Fruit fly (Drosophila melanogaster) whole organism, wandering third instar larva: Measurements from ENCODE around the gene AlaRS.

Experiments
- Jra ChIP-seq: sonication (Bioruptor generic); optimal IDR thresholded peaks from 2 replicates; lab custom pipeline; 2016; ENCODE audit warnings: missing biosample characterization, missing genetic modification characterization
- Mio ChIP-seq: sonication (Bioruptor generic); optimal IDR thresholded peaks from 2 replicates; lab custom pipeline; 2016; ENCODE audit warnings: missing biosample characterization, missing genetic modification characterization
- Myc ChIP-seq: fragments of >200 bp; optimal IDR thresholded peaks from 2 replicates; lab custom pipeline; 2017
- OdsH ChIP-seq: fragments of 200-800 bp; sonication (Bioruptor generic); optimal IDR thresholded peaks from 2 replicates; lab custom pipeline; 2016; ENCODE audit warnings: missing biosample characterization, mild to moderate bottlenecking, missing genetic modification characterization
- Vsx2 ChIP-seq: fragments of 200-300, 225-300 bp; sonication (Bioruptor generic); optimal IDR thresholded peaks from 2 replicates; lab custom pipeline; 2018; ENCODE audit warnings: missing biosample characterization, missing genetic modification characterization; ENCODE audit not compliant: partially characterized antibody
- brk ChIP-seq: fragments of 200-800 bp; sonication (Bioruptor generic); optimal IDR thresholded peaks from 2 replicates; lab custom pipeline; 2016; ENCODE audit warnings: missing biosample characterization, mild to moderate bottlenecking, missing genetic modification characterization
- dmrt93B ChIP-seq: fragments of 200-800 bp; sonication (Bioruptor generic); optimal IDR thresholded peaks from 2 replicates; lab custom pipeline; 2018; ENCODE audit warnings: missing biosample characterization, mild to moderate bottlenecking, missing genetic modification characterization
- dsf ChIP-seq: sonication (Bioruptor generic); optimal IDR thresholded peaks from 2 replicates; lab custom pipeline; 2016; ENCODE audit warnings: missing biosample characterization, missing genetic modification characterization, borderline replicate concordance
- h ChIP-seq: fragments of 200-800 bp; sonication (Bioruptor generic); optimal IDR thresholded peaks from 3 replicates; lab custom pipeline; 2016; ENCODE audit warnings: missing biosample characterization, mild to moderate bottlenecking, missing genetic modification characterization
- lola ChIP-seq: fragments of >200 bp; optimal IDR thresholded peaks from 2 replicates; lab custom pipeline; 2017; ENCODE audit warnings: missing biosample characterization, missing genetic modification characterization
- psq ChIP-seq: fragments of 200-800 bp; sonication (Bioruptor generic); optimal IDR thresholded peaks from 3 replicates; lab custom pipeline; 2017; ENCODE audit warnings: missing biosample characterization, mild to moderate bottlenecking, missing genetic modification characterization, moderate library complexity
- rgr ChIP-seq: fragments of 200-800 bp; sonication (Bioruptor generic); optimal IDR thresholded peaks from 3 replicates; lab custom pipeline; 2016; ENCODE audit warnings: missing biosample characterization, mild to moderate bottlenecking, missing genetic modification characterization
- sage ChIP-seq: fragments of 200-800 bp; sonication (Bioruptor generic); optimal IDR thresholded peaks from 2 replicates; lab custom pipeline; 2016; ENCODE audit warnings: missing biosample characterization, mild to moderate bottlenecking, missing genetic modification characterization

DNA sequence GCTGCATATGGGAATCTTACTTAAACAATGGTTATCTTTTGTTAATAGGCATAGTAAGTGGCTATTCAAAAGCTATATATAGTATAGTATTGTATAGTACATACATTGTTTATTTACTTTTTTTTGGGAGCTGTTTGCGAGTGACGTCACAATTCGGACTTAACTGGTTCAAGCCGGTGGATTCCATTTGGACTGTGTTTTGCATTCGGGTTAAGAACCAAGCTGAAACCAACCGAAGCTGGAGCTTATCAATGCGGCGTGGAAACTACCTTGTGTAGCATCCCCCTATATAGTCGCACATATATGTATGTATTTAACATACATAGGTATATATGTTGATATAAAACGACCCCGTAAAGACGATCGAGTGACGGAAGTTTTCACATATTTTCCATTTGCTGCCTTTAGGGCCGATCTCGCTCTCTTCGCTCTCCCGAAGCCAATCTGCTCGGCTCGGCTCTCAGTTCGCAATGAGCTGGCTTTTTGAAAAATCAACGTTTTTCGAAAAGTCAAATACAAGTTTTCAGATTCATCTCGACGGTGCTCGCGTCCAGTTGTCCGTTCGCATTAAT, 53.0 kb downstream of the AlaRS start:
- TF ChIP-seq OdsH (GFP tag; lab: Kevin White, UChicago) (no peak), h (GFP tag; lab: Kevin White, UChicago) (no peak), brk (no peak), Vsx2 (no peak), Myc (lab: Kevin White, UChicago) (no peak), dsf (no peak), Mio (GFP tag; lab: Kevin White, UChicago) (no peak), rgr (GFP tag; lab: Kevin White, UChicago) (no peak), dmrt93B (GFP tag; lab: Kevin White, UChicago) (no peak), sage (GFP tag; lab: Kevin White, UChicago) (no peak), psq (GFP tag; lab: Kevin White, UChicago) (no peak), lola (GFP tag; lab: Kevin White, UChicago) (no peak), Jra (GFP tag; lab: Kevin White, UChicago) (no peak)
